Fruit fly (Drosophila melanogaster) S2 (cell line): ENCODE results near the gene Atg8b.

Experiments used
- CG8478 ChIP-seq: fragments of >200 bp; optimal IDR thresholded peaks from 2 replicates; lab custom pipeline; 2018
- CTCF ChIP-seq, 2 experiments: fragments of >200 bp; optimal IDR thresholded peaks; 2 replicates each; lab custom pipeline; 2018

Gene Atg8b

dm6 chr3R:17680268-17680638 lies 44.6 kb downstream of the Atg8b start:
- TF ChIP-seq CG8478 (lab: Kevin White, UChicago) (no peak), CTCF (optimal IDR thresholded peaks at IDR 0.05; lab: Kevin White, UChicago) (no peak)

DNA sequence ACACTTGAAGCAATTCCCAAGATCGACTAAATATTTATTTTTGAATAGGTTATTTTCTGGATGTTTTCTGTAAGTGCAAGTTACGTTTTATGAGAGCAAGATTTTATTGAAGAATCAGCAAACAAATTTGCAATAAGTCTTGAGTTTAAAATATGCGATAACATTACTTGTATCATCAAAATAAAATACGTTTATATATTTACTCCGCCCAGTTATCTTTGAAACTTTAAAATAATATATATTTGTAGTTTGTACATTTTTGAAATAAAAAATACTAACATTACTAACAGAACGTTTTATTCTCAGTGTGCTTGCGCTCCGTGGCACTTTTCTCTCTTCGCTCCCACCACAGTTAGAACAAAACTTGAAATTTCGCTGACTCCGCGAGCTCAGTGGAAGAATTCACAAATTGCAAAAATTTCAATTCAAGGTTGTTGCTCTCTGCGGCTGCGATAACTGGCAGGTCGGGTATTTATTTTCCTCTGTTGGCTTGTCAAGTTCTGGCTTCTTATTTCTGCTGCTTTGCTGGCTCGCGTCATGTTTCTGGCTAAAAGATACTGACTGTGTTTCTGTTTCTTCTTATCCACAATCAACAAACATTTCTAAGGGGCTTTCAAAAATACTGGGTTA lies 45.4 kb downstream of the Atg8b start:
- TF ChIP-seq CG8478 (lab: Kevin White, UChicago) = no peak

dm6 chr3R:17678138-17678873 lies 46.6 kb downstream of the Atg8b start:
- TF ChIP-seq CG8478 (lab: Kevin White, UChicago) = no peak
- no peak for TF ChIP-seq CTCF (optimal IDR thresholded peaks at IDR 0.05; lab: Kevin White, UChicago)
